Fruit fly (Drosophila melanogaster) whole organism, embryonic: ENCODE results near the gene mats.

ENCODE experiments used
- Asciz ChIP-seq: fragments of 200-800 bp; sonication (Bioruptor generic); optimal IDR thresholded peaks from 2 replicates; lab custom pipeline; 2017; ENCODE audit warnings: missing biosample characterization, mild to moderate bottlenecking, missing genetic modification characterization, missing genetic modification reagents
- Awh ChIP-seq: fragments of 200-800 bp; sonication (Bioruptor generic); IDR thresholded peaks from 2 replicates; pipeline ENCODE4, ENCODE4 v1.3.6; 2022; ENCODE audit warnings: missing biosample characterization, missing genetic modification characterization
- Bteb2 ChIP-seq: fragments of 200-800 bp; sonication (Bioruptor generic); optimal IDR thresholded peaks from 2 replicates; lab custom pipeline; 2016; ENCODE audit warnings: missing biosample characterization, missing genetic modification characterization
- CG10147 ChIP-seq: fragments of 200-800 bp; sonication (Bioruptor generic); optimal IDR thresholded peaks from 2 replicates; lab custom pipeline; 2019; ENCODE audit warnings: missing biosample characterization, mild to moderate bottlenecking, missing genetic modification characterization, moderate library complexity
- CG11695 ChIP-seq: fragments of 200-800 bp; sonication (Bioruptor generic); IDR thresholded peaks from 3 replicates; pipeline ENCODE4 v1.3.6; 2022; ENCODE audit warnings: missing biosample characterization, missing genetic modification characterization
- CG12299 ChIP-seq: fragments of 200-800 bp; sonication (Bioruptor generic); optimal IDR thresholded peaks from 2 replicates; lab custom pipeline; 2018; ENCODE audit warnings: missing biosample characterization, mild to moderate bottlenecking, missing genetic modification characterization
- CG15479 ChIP-seq: fragments of 200-800 bp; sonication (Bioruptor generic); optimal IDR thresholded peaks from 3 replicates; lab custom pipeline; 2019; ENCODE audit warnings: missing biosample characterization, mild to moderate bottlenecking, missing genetic modification characterization, moderate library complexity
- CG17359 ChIP-seq: fragments of 200-800 bp; sonication (Bioruptor generic); optimal IDR thresholded peaks from 3 replicates; lab custom pipeline; 2018; ENCODE audit warnings: missing biosample characterization, mild to moderate bottlenecking, missing genetic modification characterization, moderate library complexity
- CG1832 ChIP-seq: fragments of 200-800 bp; sonication (Bioruptor generic); optimal IDR thresholded peaks from 2 replicates; lab custom pipeline; 2017; ENCODE audit warnings: missing biosample characterization, mild to moderate bottlenecking, missing genetic modification characterization, inconsistent platforms
- CG30020 ChIP-seq: fragments of 200-800 bp; optimal IDR thresholded peaks from 2 replicates; lab custom pipeline; 2019; ENCODE audit warnings: missing biosample characterization, mild to moderate bottlenecking, missing genetic modification characterization, moderate library complexity
- CG3995 ChIP-seq: fragments of 200-800 bp; sonication (Bioruptor generic); optimal IDR thresholded peaks from 3 replicates; lab custom pipeline; 2016; ENCODE audit warnings: missing biosample characterization, missing genetic modification characterization
- CG4360 ChIP-seq: fragments of 200-800 bp; sonication (Bioruptor generic); IDR thresholded peaks from 2 replicates; pipeline ENCODE4 v1.3.6; 2022; ENCODE audit warnings: missing biosample characterization, missing genetic modification characterization
- CG6689 ChIP-seq: fragments of 200-800 bp; sonication (Bioruptor generic); IDR thresholded peaks from 2 replicates; pipeline ENCODE4 v1.3.6; 2022; ENCODE audit warnings: missing biosample characterization, missing genetic modification characterization
- CG6791 ChIP-seq: fragments of 200-800 bp; sonication (Bioruptor generic); IDR thresholded peaks from 3 replicates; pipeline ENCODE4 v1.3.6; 2022; ENCODE audit warnings: missing biosample characterization, missing genetic modification characterization; ENCODE audit not compliant: partially characterized antibody
- CG8281 ChIP-seq: fragments of 200-800 bp; sonication (Bioruptor generic); optimal IDR thresholded peaks from 2 replicates; lab custom pipeline; 2018; ENCODE audit warnings: missing biosample characterization, mild to moderate bottlenecking, missing genetic modification characterization, moderate library complexity
- CoRest ChIP-seq: fragments of 200-800 bp; sonication (Bioruptor generic); optimal IDR thresholded peaks from 3 replicates; lab custom pipeline; 2018; ENCODE audit warnings: missing biosample characterization, mild to moderate bottlenecking, missing genetic modification characterization, moderate library complexity
- Doc3 ChIP-seq: fragments of 200-800 bp; sonication (Bioruptor generic); IDR thresholded peaks from 3 replicates; pipeline ENCODE4 v1.3.6; 2022; ENCODE audit warnings: missing biosample characterization, missing genetic modification characterization; ENCODE audit not compliant: partially characterized antibody
- ERR ChIP-seq: fragments of 200-800 bp; sonication (Bioruptor generic); optimal IDR thresholded peaks from 2 replicates; lab custom pipeline; 2016; ENCODE audit warnings: missing biosample characterization, missing genetic modification characterization
- Elba2 ChIP-seq: fragments of 200-800 bp; sonication (Bioruptor generic); optimal IDR thresholded peaks from 3 replicates; lab custom pipeline; 2016; ENCODE audit warnings: missing biosample characterization, missing genetic modification characterization
- Ets65A ChIP-seq: fragments of 200-800 bp; sonication (Bioruptor generic); peaks from one replicate; lab custom pipeline; 2016; ENCODE audit warnings: missing biosample characterization, missing genetic modification characterization
- Gsc ChIP-seq: fragments of 200-800 bp; sonication (Bioruptor generic); IDR thresholded peaks from 2 replicates; pipeline ENCODE4 v1.3.6; 2022; ENCODE audit warnings: missing biosample characterization, missing genetic modification characterization
- HmgD ChIP-seq: fragments of 200-800 bp; sonication (Bioruptor generic); optimal IDR thresholded peaks from 3 replicates; lab custom pipeline; 2016; ENCODE audit warnings: missing biosample characterization, missing genetic modification characterization
- Med ChIP-seq: fragments of 200-800 bp; sonication (Bioruptor generic); peaks from one replicate; lab custom pipeline; 2016; ENCODE audit warnings: missing biosample characterization, missing genetic modification characterization, mild to moderate bottlenecking, inconsistent platforms, moderate library complexity
- NC2α ChIP-seq: fragments of 200-800 bp; sonication (Bioruptor generic); optimal IDR thresholded peaks from 2 replicates; lab custom pipeline; 2016; ENCODE audit warnings: missing biosample characterization, missing genetic modification characterization
- Opbp ChIP-seq: fragments of 200-800 bp; sonication (Bioruptor generic); IDR thresholded peaks from 3 replicates; pipeline ENCODE4 v1.3.6; 2022; ENCODE audit warnings: missing biosample characterization, missing genetic modification characterization; ENCODE audit not compliant: partially characterized antibody
- Sox100B ChIP-seq: fragments of 200-800 bp; sonication (Bioruptor generic); optimal IDR thresholded peaks from 3 replicates; lab custom pipeline; 2018; ENCODE audit warnings: missing biosample characterization, mild to moderate bottlenecking, missing genetic modification characterization
- Taf1 ChIP-seq: fragments of 200-800 bp; sonication (Bioruptor generic); IDR thresholded peaks from 2 replicates; pipeline ENCODE4 v1.3.6; 2022; ENCODE audit warnings: missing biosample characterization, missing genetic modification characterization
- abd-A ChIP-seq: fragments of 200-800 bp; sonication (Bioruptor generic); optimal IDR thresholded peaks from 3 replicates; lab custom pipeline; 2019; ENCODE audit warnings: missing biosample characterization, mild to moderate bottlenecking, missing genetic modification characterization, moderate library complexity
- aop ChIP-seq: fragments of 200-800 bp; sonication (Bioruptor generic); IDR thresholded peaks from 2 replicates; pipeline ENCODE4 v1.3.6; 2022; ENCODE audit warnings: missing biosample characterization, missing genetic modification characterization
- bbx ChIP-seq: fragments of 200-800 bp; sonication (Bioruptor generic); IDR thresholded peaks from 2 replicates; pipeline ENCODE4 v1.3.6; 2022; ENCODE audit warnings: missing biosample characterization, missing genetic modification characterization; ENCODE audit not compliant: partially characterized antibody
- bigmax ChIP-seq: fragments of 200-800 bp; sonication (Bioruptor generic); optimal IDR thresholded peaks from 2 replicates; lab custom pipeline; 2018; ENCODE audit warnings: missing biosample characterization, mild to moderate bottlenecking, missing genetic modification characterization
- br ChIP-seq: fragments of >200 bp; optimal IDR thresholded peaks from 2 replicates; lab custom pipeline; 2017
- crp ChIP-seq, 2 experiments: fragments of 200-800 bp; sonication (Bioruptor generic); optimal IDR thresholded peaks; 2 replicates in 1 of 2; 3 replicates in 1 of 2; lab custom pipeline; 2017; ENCODE audit warnings: missing biosample characterization in 2 of 2, missing genetic modification characterization in 2 of 2, mild to moderate bottlenecking in 1 of 2, moderate library complexity in 1 of 2
- ftz-f1 ChIP-seq: fragments of 200-800 bp; sonication (Bioruptor generic); optimal IDR thresholded peaks from 2 replicates; lab custom pipeline; 2016; ENCODE audit warnings: missing biosample characterization, missing genetic modification characterization
- gcm ChIP-seq: fragments of 200-800 bp; sonication (Bioruptor generic); optimal IDR thresholded peaks from 2 replicates; lab custom pipeline; 2019; ENCODE audit warnings: missing biosample characterization, mild to moderate bottlenecking, missing genetic modification characterization, moderate library complexity
- gt ChIP-seq: fragments of 200-800 bp; sonication (Bioruptor generic); IDR thresholded peaks from 2 replicates; pipeline ENCODE4 v1.3.6; 2022; ENCODE audit warnings: missing biosample characterization, missing genetic modification characterization
- h ChIP-seq: fragments of >200 bp; optimal IDR thresholded peaks from 2 replicates; lab custom pipeline; 2017
- insv ChIP-seq, 2 experiments: fragments of 200-800 bp; sonication (Bioruptor generic); optimal IDR thresholded peaks; 3 replicates each; lab custom pipeline; 2016 to 2018; ENCODE audit warnings: missing biosample characterization in 2 of 2, missing genetic modification characterization in 2 of 2
- ken ChIP-seq: fragments of 200-800 bp; sonication (Bioruptor generic); IDR thresholded peaks from 3 replicates; pipeline ENCODE4 v1.3.6; 2022; ENCODE audit warnings: missing biosample characterization, missing genetic modification characterization
- knrl ChIP-seq: fragments of 200-800 bp; sonication (Bioruptor generic); IDR thresholded peaks from 3 replicates; pipeline ENCODE4 v1.3.6; 2022; ENCODE audit warnings: missing biosample characterization, missing genetic modification characterization; ENCODE audit not compliant: partially characterized antibody
- mirr ChIP-seq: fragments of 200-800 bp; sonication (Bioruptor generic); optimal IDR thresholded peaks from 3 replicates; lab custom pipeline; 2018; ENCODE audit warnings: missing biosample characterization, mild to moderate bottlenecking, missing genetic modification characterization
- onecut ChIP-seq: fragments of 200-800 bp; sonication (Bioruptor generic); IDR thresholded peaks from 2 replicates; pipeline ENCODE4 v1.3.6; 2022; ENCODE audit warnings: missing biosample characterization, missing genetic modification characterization
- p53 ChIP-seq: fragments of 200-800 bp; sonication (Bioruptor generic); optimal IDR thresholded peaks from 2 replicates; lab custom pipeline; 2016; ENCODE audit warnings: missing biosample characterization, missing genetic modification characterization
- repo ChIP-seq: fragments of 200-800 bp; sonication (Bioruptor generic); optimal IDR thresholded peaks from 2 replicates; lab custom pipeline; 2016; ENCODE audit warnings: missing biosample characterization, missing genetic modification characterization
- scrt ChIP-seq: fragments of 200-800 bp; sonication (Bioruptor generic); optimal IDR thresholded peaks from 2 replicates; lab custom pipeline; 2018; ENCODE audit warnings: missing biosample characterization, mild to moderate bottlenecking, missing genetic modification characterization, moderate library complexity
- sens ChIP-seq: fragments of 200-800 bp; sonication (Bioruptor generic); peaks from one replicate; lab custom pipeline; 2016; ENCODE audit warnings: missing biosample characterization, missing genetic modification characterization
- tll ChIP-seq, 2 experiments: fragments of 200-800 bp in 1 of 2; fragments of >200 bp in 1 of 2; sonication (Bioruptor generic) in 1 of 2; optimal IDR thresholded peaks; 2 replicates each; lab custom pipeline; 2017 to 2019; ENCODE audit warnings: missing biosample characterization in 2 of 2, missing genetic modification characterization in 2 of 2, mild to moderate bottlenecking in 1 of 2, moderate library complexity in 1 of 2
- ttk ChIP-seq: fragments of 200-800 bp; sonication (Bioruptor generic); IDR thresholded peaks from 2 replicates; pipeline ENCODE4 v2.1.2; 2022; ENCODE audit warnings: missing biosample characterization, missing genetic modification characterization
- yki ChIP-seq: fragments of >200 bp; optimal IDR thresholded peaks from 3 replicates; lab custom pipeline; 2018

mats gene

dm6 chr3R:22381077-22381476 lies 39.9 kb upstream of the mats start, which contains the start of gene CG43342 (continued):
- TF ChIP-seq CG10147 = no peak
- TF ChIP-seq CG15479 (GFP tag; lab: Kevin White, UChicago) = no peak
- no peak for TF ChIP-seq Sox100B (GFP tag; lab: Kevin White, UChicago)
- TF ChIP-seq CG12299 (tag; lab: Kevin White, UChicago) = no peak
- TF ChIP-seq ftz-f1 (GFP tag; lab: Kevin White, UChicago) = no peak
- TF ChIP-seq Doc3 (GFP tag; lab: Robert Waterston, UW) = peak; percentile 80
- no peak for TF ChIP-seq ERR (GFP tag; lab: Kevin White, UChicago)
- peak; percentile 69 for TF ChIP-seq sens
- TF ChIP-seq bbx (GFP tag; lab: Robert Waterston, UW) = peak; percentile 84
- no peak for TF ChIP-seq NC2α (GFP tag; lab: Kevin White, UChicago)
- TF ChIP-seq ken = no peak
- TF ChIP-seq CoRest (tag; lab: Kevin White, UChicago) = no peak
- TF ChIP-seq CG11695 = no peak
- no peak for TF ChIP-seq CG17359
- TF ChIP-seq HmgD (GFP tag; lab: Kevin White, UChicago) = no peak
- TF ChIP-seq CG6791 (GFP tag; lab: Robert Waterston, UW) = peak; percentile 85
- TF ChIP-seq CG6689 (GFP tag; lab: Robert Waterston, UW) = no peak
- no peak for TF ChIP-seq CG3995
- TF ChIP-seq h = no peak
- TF ChIP-seq Asciz (GFP tag; lab: Kevin White, UChicago) = no peak
- no peak for TF ChIP-seq Gsc (GFP tag; lab: Robert Waterston, UW)
- no peak for TF ChIP-seq Bteb2 (GFP tag; lab: Kevin White, UChicago)
- TF ChIP-seq ttk (GFP tag; lab: Robert Waterston, UW) = no peak
- peak; percentile 68; the same call in 2 of the 3 replicates for TF ChIP-seq knrl (GFP tag; lab: Robert Waterston, UW)
- no peak for TF ChIP-seq CG30020 (tag; lab: Kevin White, UChicago)
- no peak for TF ChIP-seq mirr
- no peak for TF ChIP-seq tll (GFP tag; optimal IDR thresholded peaks at IDR 0.05; lab: Kevin White, UChicago)

dm6 chr3R:22381735-22382134 lies 39.2 kb upstream of the mats start, which contains the start of gene Gpdh3:
Gene Gpdh3, plus strand, starts transcription at chr3R:22382035.
- TF ChIP-seq aop = no peak
- peak; percentile 49 for TF ChIP-seq Med
- no peak for TF ChIP-seq bigmax
- TF ChIP-seq CG1832 (GFP tag; lab: Kevin White, UChicago) = no peak
- no peak for TF ChIP-seq CG8281 (tag; lab: Kevin White, UChicago)
- no peak for TF ChIP-seq Awh (GFP tag; lab: Robert Waterston, UW)
- TF ChIP-seq abd-A (tag; lab: Kevin White, UChicago) = no peak
- no peak for TF ChIP-seq repo
- no peak for TF ChIP-seq Taf1 (GFP tag; lab: Robert Waterston, UW)
- peak; percentile 40 for TF ChIP-seq gcm (GFP tag; lab: Kevin White, UChicago)
- TF ChIP-seq Opbp (GFP tag; lab: Robert Waterston, UW) = 0 out of 3 replicates have a peak, but pooled peaks have one; percentile 35
- no peak for TF ChIP-seq Ets65A
- no peak for TF ChIP-seq Gsc (GFP tag; lab: Robert Waterston, UW)

dm6 chr3R:22389614-22390013 lies 31.3 kb upstream of the mats start, which contains the start of the genes CAH8 and CG7059:
Gene CAH8, minus strand, starts transcription at chr3R:22389714.
Gene CG7059, plus strand, starts transcription at chr3R:22389780.
- peak; percentile 90 for TF ChIP-seq onecut
- peak in 1 of 2 experiments; percentile 2 for TF ChIP-seq insv (GFP tag; optimal IDR thresholded peaks at IDR 0.05; lab: Kevin White, UChicago)
- no peak for TF ChIP-seq br (lab: Kevin White, UChicago)
- TF ChIP-seq p53 (GFP tag; lab: Kevin White, UChicago) = no peak
- peak; percentile 59 for TF ChIP-seq Elba2 (GFP tag; lab: Kevin White, UChicago)
- no peak for TF ChIP-seq gt (GFP tag; lab: Robert Waterston, UW)
- TF ChIP-seq CG4360 (GFP tag; lab: Robert Waterston, UW) = peak; percentile 37; the same call in 1 of the 2 replicates
- peak in 1 of 2 experiments; percentile 3 for TF ChIP-seq crp (GFP tag; optimal IDR thresholded peaks at IDR 0.05; lab: Kevin White, UChicago)
- TF ChIP-seq yki = no peak
- TF ChIP-seq CG30020 (tag; lab: Kevin White, UChicago) = no peak
- peak; percentile 70 for TF ChIP-seq scrt
